Worm (Caenorhabditis elegans) whole organism, L1 larva: ENCODE measurements around the gene mlt-11.

Experiments
- aly-2 ChIP-seq: fragments of 150-350 bp; optimal IDR thresholded peaks from 2 replicates; lab custom pipeline; 2014; ENCODE audit warnings: missing biosample characterization, missing genetic modification characterization
- ceh-82 ChIP-seq, 3 experiments: fragments of 150-350 bp in 1 of 3; sonication (generic microtip) in 2 of 3; optimal IDR thresholded peaks; 2 replicates each; lab custom pipeline; 2014 to 2017; ENCODE audit warnings: missing biosample characterization in 3 of 3, missing genetic modification characterization in 3 of 3
- mef-2 ChIP-seq: fragments of 150-350 bp; optimal IDR thresholded peaks from 2 replicates; lab custom pipeline; 2014; ENCODE audit warnings: missing biosample characterization, missing genetic modification characterization
- nhr-237 ChIP-seq: fragments of 150-350 bp; optimal IDR thresholded peaks from 2 replicates; lab custom pipeline; 2014; ENCODE audit warnings: missing biosample characterization, missing genetic modification characterization
- zag-1 ChIP-seq: fragments of 150-350 bp; optimal IDR thresholded peaks from 2 replicates; lab custom pipeline; 2014; ENCODE audit warnings: missing biosample characterization, missing genetic modification characterization

DNA sequence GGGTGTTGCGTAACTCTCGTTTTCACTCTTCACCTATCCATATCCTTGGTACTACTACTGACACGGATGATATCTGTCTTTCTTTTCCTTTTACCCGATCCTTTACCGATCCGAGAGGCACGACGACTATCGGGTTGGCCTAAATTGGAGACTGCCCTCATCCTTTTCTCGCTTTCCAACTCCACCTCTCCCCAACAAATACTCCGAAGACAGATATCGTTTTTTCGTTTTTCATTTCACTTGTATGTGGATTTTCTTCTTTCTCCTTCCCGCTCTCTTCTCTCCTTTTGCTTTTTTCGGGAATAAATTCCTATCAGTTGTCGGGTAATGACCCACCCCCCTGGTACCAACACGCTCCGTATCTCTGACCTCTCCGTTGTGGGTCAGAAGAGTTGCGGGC lies 2.1 kb upstream of the mlt-11 start:
- TF ChIP-seq aly-2 (tag; lab: Kevin White, UChicago) (no peak), nhr-237 (no peak), zag-1 (tag; lab: Kevin White, UChicago) (no peak), ceh-82 (tag; optimal IDR thresholded peaks at IDR 0.05; lab: Kevin White, UChicago) (no peak), mef-2 (tag; lab: Kevin White, UChicago) (no peak)
